Fruit fly (Drosophila melanogaster) whole organism, embryonic: ENCODE measurements around the gene CG16865.
A peak's percentile ranks its signal among the peaks of the same experiment; 100 is the strongest.

Source experiments
- Ada2b ChIP-seq: fragments of 200-800 bp; sonication (Bioruptor generic); IDR thresholded peaks from 2 replicates; pipeline ENCODE4 v1.3.6; 2022; ENCODE audit warnings: missing biosample characterization, missing genetic modification characterization
- CG3407 ChIP-seq: fragments of 200-800 bp; sonication (Bioruptor generic); optimal IDR thresholded peaks from 2 replicates; lab custom pipeline; 2018; ENCODE audit warnings: missing biosample characterization, mild to moderate bottlenecking, missing genetic modification characterization
- CG3995 ChIP-seq: fragments of 200-800 bp; sonication (Bioruptor generic); optimal IDR thresholded peaks from 3 replicates; lab custom pipeline; 2016; ENCODE audit warnings: missing biosample characterization, missing genetic modification characterization
- CG5180 ChIP-seq: fragments of 200-800 bp; sonication (Bioruptor generic); optimal IDR thresholded peaks from 3 replicates; lab custom pipeline; 2017; ENCODE audit warnings: missing biosample characterization, missing genetic modification characterization, mild to moderate bottlenecking, moderate library complexity, missing genetic modification reagents
- GATAe ChIP-seq: fragments of 200-800 bp; sonication (Bioruptor generic); conservative IDR thresholded peaks from 2 replicates; pipeline ENCODE4 v1.3.6; 2022; ENCODE audit warnings: missing biosample characterization, missing genetic modification characterization
- Kr ChIP-seq: fragments of 200-800 bp; sonication (Bioruptor generic); optimal IDR thresholded peaks from 2 replicates; lab custom pipeline; 2017; ENCODE audit warnings: missing biosample characterization, mild to moderate bottlenecking, missing genetic modification characterization
- dati ChIP-seq: fragments of 200-800 bp; sonication (Bioruptor generic); IDR thresholded peaks from 2 replicates; pipeline ENCODE4 v1.3.6; 2022; ENCODE audit warnings: missing biosample characterization, missing genetic modification characterization
- pan ChIP-seq, 4 experiments: fragments of >200 bp in 3 of 4; fragments of 200-800 bp in 1 of 4; sonication (Bioruptor generic) in 1 of 4; optimal IDR thresholded peaks in 3 of 4; IDR thresholded peaks in 1 of 4; 2 replicates each; pipeline versions ENCODE4 v1.3.6 to Lab custom; 2017 to 2022; ENCODE audit warnings: missing biosample characterization in 2 of 4, missing genetic modification characterization in 2 of 4, mixed read lengths in 1 of 4
- sob ChIP-seq: fragments of 200-800 bp; sonication (Bioruptor generic); IDR thresholded peaks from 2 replicates; pipeline ENCODE4 v1.3.6; 2022; ENCODE audit warnings: missing biosample characterization, missing genetic modification characterization

- TF ChIP-seq CG3995, result peak; percentile 93
- no peak for TF ChIP-seq dati
- TF ChIP-seq Ada2b, result no peak
- no peak for TF ChIP-seq pan (optimal IDR thresholded peaks at IDR 0.05; lab: Kevin White, UChicago)
- TF ChIP-seq pan (GFP tag; optimal IDR thresholded peaks at IDR 0.05 in 1 of 2, IDR thresholded peaks at IDR 0.05 in 1 of 2), result no peak
- TF ChIP-seq CG3407 (GFP tag; lab: Kevin White, UChicago), result no peak
- no peak for TF ChIP-seq Kr (GFP tag; lab: Kevin White, UChicago)
- TF ChIP-seq sob (GFP tag; lab: Robert Waterston, UW), result no peak
- no peak for TF ChIP-seq CG5180 (GFP tag; lab: Kevin White, UChicago)
- no peak for TF ChIP-seq GATAe
Observed at dm6 chr2L:13783264-13784154, 27.8 kb upstream of the CG16865 start, which contains the start of gene Eato.
